Fruit fly (Drosophila melanogaster) whole organism, embryonic: ENCODE measurements around the gene CG10702.

Experiments used
- ATbp ChIP-seq: fragments of 200-800 bp; sonication (Bioruptor generic); optimal IDR thresholded peaks from 2 replicates; lab custom pipeline; 2017; ENCODE audit warnings: missing biosample characterization, mild to moderate bottlenecking, missing genetic modification characterization, missing genetic modification reagents
- Adf1 ChIP-seq: fragments of 200-800 bp; sonication (Bioruptor generic); IDR thresholded peaks from 2 replicates; pipeline ENCODE4 v1.3.6; 2022; ENCODE audit warnings: missing biosample characterization, missing genetic modification characterization
- CG10147 ChIP-seq: fragments of 200-800 bp; sonication (Bioruptor generic); optimal IDR thresholded peaks from 2 replicates; lab custom pipeline; 2019; ENCODE audit warnings: missing biosample characterization, mild to moderate bottlenecking, missing genetic modification characterization, moderate library complexity
- CG11456 ChIP-seq: fragments of 200-800 bp; sonication (Bioruptor generic); IDR thresholded peaks from 3 replicates; pipeline ENCODE4 v1.3.6; 2022; ENCODE audit warnings: missing biosample characterization, missing genetic modification characterization
- CG12071 ChIP-seq: fragments of 200-800 bp; sonication (Bioruptor generic); optimal IDR thresholded peaks from 3 replicates; lab custom pipeline; 2018; ENCODE audit warnings: missing biosample characterization, mild to moderate bottlenecking, missing genetic modification characterization
- CG14441 ChIP-seq: fragments of 200-800 bp; sonication (Bioruptor generic); IDR thresholded peaks from 2 replicates; pipeline ENCODE4 v1.3.6; 2022; ENCODE audit warnings: missing biosample characterization, missing genetic modification characterization
- CG14860 ChIP-seq: fragments of 200-800 bp; sonication (Bioruptor generic); IDR thresholded peaks from 3 replicates; pipeline ENCODE4 v1.3.6; 2022; ENCODE audit warnings: missing biosample characterization, missing genetic modification characterization; ENCODE audit not compliant: partially characterized antibody
- CG1603 ChIP-seq: fragments of 200-800 bp; sonication (Bioruptor generic); optimal IDR thresholded peaks from 2 replicates; lab custom pipeline; 2019; ENCODE audit warnings: missing biosample characterization, mild to moderate bottlenecking, missing genetic modification characterization, moderate library complexity
- CG16779 ChIP-seq: fragments of 200-800 bp; sonication (Bioruptor generic); IDR thresholded peaks from 2 replicates; pipeline ENCODE4 v1.3.6; 2022; ENCODE audit warnings: missing biosample characterization, missing genetic modification characterization
- CG17912 ChIP-seq: fragments of 200-800 bp; sonication (Bioruptor generic); optimal IDR thresholded peaks from 2 replicates; lab custom pipeline; 2018; ENCODE audit warnings: missing biosample characterization, mild to moderate bottlenecking, missing genetic modification characterization
- CG2199 ChIP-seq: fragments of 200-800 bp; sonication (Bioruptor generic); IDR thresholded peaks from 3 replicates; pipeline ENCODE4 v1.3.6; 2022; ENCODE audit warnings: missing biosample characterization, missing genetic modification characterization
- CG30403 ChIP-seq: fragments of 200-800 bp; sonication (Bioruptor generic); optimal IDR thresholded peaks from 3 replicates; lab custom pipeline; 2016; ENCODE audit warnings: missing biosample characterization, missing genetic modification characterization
- CG34224 ChIP-seq: fragments of 200-800 bp; sonication (Bioruptor generic); IDR thresholded peaks from 3 replicates; pipeline ENCODE4 v1.3.6; 2022; ENCODE audit warnings: missing biosample characterization, missing genetic modification characterization; ENCODE audit not compliant: partially characterized antibody
- CG34422 ChIP-seq: fragments of 200-800 bp; sonication (Bioruptor generic); IDR thresholded peaks from 3 replicates; pipeline ENCODE4 v1.3.6; 2022; ENCODE audit warnings: missing biosample characterization, missing genetic modification characterization
- CG6813 ChIP-seq: fragments of 200-800 bp; sonication (Bioruptor generic); optimal IDR thresholded peaks from 2 replicates; lab custom pipeline; 2017; ENCODE audit warnings: missing biosample characterization, missing genetic modification characterization, mild to moderate bottlenecking, moderate library complexity, missing genetic modification reagents
- CG8944 ChIP-seq: fragments of 200-800 bp; sonication (Bioruptor generic); optimal IDR thresholded peaks from 3 replicates; lab custom pipeline; 2016; ENCODE audit warnings: missing biosample characterization, missing genetic modification characterization
- CG9609 ChIP-seq: fragments of 200-800 bp; sonication (Bioruptor generic); optimal IDR thresholded peaks from 3 replicates; lab custom pipeline; 2016; ENCODE audit warnings: missing biosample characterization, missing genetic modification characterization
- D19B ChIP-seq: fragments of 200-800 bp; sonication (Bioruptor generic); optimal IDR thresholded peaks from 2 replicates; lab custom pipeline; 2017; ENCODE audit warnings: missing biosample characterization, mild to moderate bottlenecking, missing genetic modification characterization
- Doc2 ChIP-seq: fragments of 200-800 bp; sonication (Bioruptor generic); IDR thresholded peaks from 2 replicates; pipeline ENCODE4 v1.3.6; 2022; ENCODE audit warnings: missing biosample characterization, missing genetic modification characterization
- Dref ChIP-seq: fragments of 200-800 bp; sonication (Bioruptor generic); IDR thresholded peaks from 2 replicates; pipeline ENCODE4 v1.3.6; 2022; ENCODE audit warnings: missing biosample characterization, missing genetic modification characterization
- Fer2 ChIP-seq: fragments of 200-800 bp; sonication (Bioruptor generic); optimal IDR thresholded peaks from 2 replicates; lab custom pipeline; 2018; ENCODE audit warnings: missing biosample characterization, mild to moderate bottlenecking, missing genetic modification characterization, moderate library complexity
- HLHmδ ChIP-seq: fragments of 200-800 bp; sonication (Bioruptor generic); optimal IDR thresholded peaks from 2 replicates; lab custom pipeline; 2018; ENCODE audit warnings: missing biosample characterization, mild to moderate bottlenecking, missing genetic modification characterization, moderate library complexity
- Hand ChIP-seq: fragments of 200-800 bp; sonication (Bioruptor generic); optimal IDR thresholded peaks from 2 replicates; lab custom pipeline; 2017; ENCODE audit warnings: mild to moderate bottlenecking, missing biosample characterization, missing genetic modification reagents, missing genetic modification characterization
- Lpt ChIP-seq: fragments of >200 bp; optimal IDR thresholded peaks from 2 replicates; lab custom pipeline; 2018; ENCODE audit warnings: missing biosample characterization, missing genetic modification characterization
- Med ChIP-seq: fragments of 200-800 bp; sonication (Bioruptor generic); peaks from one replicate; lab custom pipeline; 2016; ENCODE audit warnings: missing biosample characterization, missing genetic modification characterization, mild to moderate bottlenecking, inconsistent platforms, moderate library complexity
- NC2α ChIP-seq: fragments of 200-800 bp; sonication (Bioruptor generic); optimal IDR thresholded peaks from 2 replicates; lab custom pipeline; 2016; ENCODE audit warnings: missing biosample characterization, missing genetic modification characterization
- NC2β ChIP-seq: fragments of 200-800 bp; sonication (Bioruptor generic); optimal IDR thresholded peaks from 2 replicates; lab custom pipeline; 2016; ENCODE audit warnings: missing biosample characterization, missing genetic modification characterization
- Ravus ChIP-seq: fragments of 200-800 bp; sonication (Bioruptor generic); IDR thresholded peaks from 2 replicates; pipeline ENCODE4 v1.3.6; 2022; ENCODE audit warnings: missing biosample characterization, missing genetic modification characterization
- Rx ChIP-seq: fragments of 200-800 bp; sonication (Bioruptor generic); IDR thresholded peaks from 2 replicates; pipeline ENCODE4 v1.3.6; 2022; ENCODE audit warnings: missing biosample characterization, missing genetic modification characterization
- Stat92E ChIP-seq, 3 experiments: fragments of >200 bp in 2 of 3; fragments of 200-800 bp in 1 of 3; sonication (Bioruptor generic) in 1 of 3; optimal IDR thresholded peaks; 2 replicates each; lab custom pipeline; 2017 to 2019; ENCODE audit warnings: missing biosample characterization in 3 of 3, missing genetic modification characterization in 3 of 3, mild to moderate bottlenecking in 1 of 3, moderate library complexity in 1 of 3
- TFAM ChIP-seq: fragments of 200-800 bp; sonication (Bioruptor generic); optimal IDR thresholded peaks from 2 replicates; lab custom pipeline; 2017; ENCODE audit warnings: missing biosample characterization, missing genetic modification characterization, inconsistent platforms
- Tbp ChIP-seq: fragments of >200 bp; optimal IDR thresholded peaks from 2 replicates; lab custom pipeline; 2018; ENCODE audit warnings: missing biosample characterization, missing genetic modification characterization
- bcd ChIP-seq: fragments of 200-800 bp; sonication (Bioruptor generic); optimal IDR thresholded peaks from 2 replicates; lab custom pipeline; 2017; ENCODE audit warnings: missing biosample characterization, mild to moderate bottlenecking, missing genetic modification characterization
- chn ChIP-seq: fragments of 200-800 bp; sonication (Bioruptor generic); optimal IDR thresholded peaks from 2 replicates; lab custom pipeline; 2016; ENCODE audit warnings: missing biosample characterization, missing genetic modification characterization
- dmrt99B ChIP-seq: fragments of 200-800 bp; sonication (Bioruptor generic); optimal IDR thresholded peaks from 2 replicates; lab custom pipeline; 2018; ENCODE audit warnings: missing biosample characterization, mild to moderate bottlenecking, missing genetic modification characterization, moderate library complexity
- dysf ChIP-seq: fragments of 200-800 bp; sonication (Bioruptor generic); IDR thresholded peaks from 3 replicates; pipeline ENCODE4 v1.3.6; 2022; ENCODE audit warnings: missing biosample characterization, missing genetic modification characterization
- fd96Cb ChIP-seq: fragments of 200-800 bp; sonication (Bioruptor generic); optimal IDR thresholded peaks from 2 replicates; lab custom pipeline; 2018; ENCODE audit warnings: missing biosample characterization, mild to moderate bottlenecking, missing genetic modification characterization, moderate library complexity
- gem ChIP-seq: fragments of 200-800 bp; sonication (Bioruptor generic); optimal IDR thresholded peaks from 2 replicates; lab custom pipeline; 2019; ENCODE audit warnings: missing biosample characterization, mild to moderate bottlenecking, missing genetic modification characterization, moderate library complexity
- hbn ChIP-seq: fragments of 200-800 bp; sonication (Bioruptor generic); IDR thresholded peaks from 2 replicates; pipeline ENCODE4 v1.3.6; 2022; ENCODE audit warnings: missing biosample characterization, missing genetic modification characterization; ENCODE audit not compliant: partially characterized antibody
- hkb ChIP-seq, 2 experiments: fragments of 200-800 bp in 1 of 2; fragments of >200 bp in 1 of 2; sonication (Bioruptor generic) in 1 of 2; IDR thresholded peaks in 1 of 2; optimal IDR thresholded peaks in 1 of 2; 2 replicates each; pipeline versions ENCODE4 v1.3.6 to Lab custom; 2017 to 2022; ENCODE audit warnings: missing biosample characterization in 1 of 2, missing genetic modification characterization in 1 of 2
- lab ChIP-seq: fragments of 200-800 bp; sonication (Bioruptor generic); optimal IDR thresholded peaks from 3 replicates; lab custom pipeline; 2017; ENCODE audit warnings: missing biosample characterization, missing genetic modification characterization, mild to moderate bottlenecking, moderate library complexity, missing genetic modification reagents
- maf-S ChIP-seq: fragments of 200-800 bp; sonication (Bioruptor generic); optimal IDR thresholded peaks from 2 replicates; lab custom pipeline; 2016; ENCODE audit warnings: missing biosample characterization, missing genetic modification characterization
- psq ChIP-seq: fragments of 200-800 bp; sonication (Bioruptor generic); optimal IDR thresholded peaks from 2 replicates; lab custom pipeline; 2017; ENCODE audit warnings: missing biosample characterization, missing genetic modification characterization
- tap ChIP-seq: fragments of 200-800 bp; optimal IDR thresholded peaks from 3 replicates; lab custom pipeline; 2019; ENCODE audit warnings: missing biosample characterization, mild to moderate bottlenecking, missing genetic modification characterization, moderate library complexity
- tio ChIP-seq: fragments of 200-800 bp; sonication (Bioruptor generic); optimal IDR thresholded peaks from 2 replicates; lab custom pipeline; 2017; ENCODE audit warnings: missing biosample characterization, missing genetic modification characterization, inconsistent platforms
- tll ChIP-seq, 2 experiments: fragments of 200-800 bp in 1 of 2; fragments of >200 bp in 1 of 2; sonication (Bioruptor generic) in 1 of 2; optimal IDR thresholded peaks; 2 replicates each; lab custom pipeline; 2017 to 2019; ENCODE audit warnings: missing biosample characterization in 2 of 2, missing genetic modification characterization in 2 of 2, mild to moderate bottlenecking in 1 of 2, moderate library complexity in 1 of 2
- twi ChIP-seq: fragments of 200-800 bp; optimal IDR thresholded peaks from 2 replicates; lab custom pipeline; 2019; ENCODE audit warnings: missing biosample characterization, mild to moderate bottlenecking, missing genetic modification characterization, moderate library complexity

The CG10702 gene

DNA sequence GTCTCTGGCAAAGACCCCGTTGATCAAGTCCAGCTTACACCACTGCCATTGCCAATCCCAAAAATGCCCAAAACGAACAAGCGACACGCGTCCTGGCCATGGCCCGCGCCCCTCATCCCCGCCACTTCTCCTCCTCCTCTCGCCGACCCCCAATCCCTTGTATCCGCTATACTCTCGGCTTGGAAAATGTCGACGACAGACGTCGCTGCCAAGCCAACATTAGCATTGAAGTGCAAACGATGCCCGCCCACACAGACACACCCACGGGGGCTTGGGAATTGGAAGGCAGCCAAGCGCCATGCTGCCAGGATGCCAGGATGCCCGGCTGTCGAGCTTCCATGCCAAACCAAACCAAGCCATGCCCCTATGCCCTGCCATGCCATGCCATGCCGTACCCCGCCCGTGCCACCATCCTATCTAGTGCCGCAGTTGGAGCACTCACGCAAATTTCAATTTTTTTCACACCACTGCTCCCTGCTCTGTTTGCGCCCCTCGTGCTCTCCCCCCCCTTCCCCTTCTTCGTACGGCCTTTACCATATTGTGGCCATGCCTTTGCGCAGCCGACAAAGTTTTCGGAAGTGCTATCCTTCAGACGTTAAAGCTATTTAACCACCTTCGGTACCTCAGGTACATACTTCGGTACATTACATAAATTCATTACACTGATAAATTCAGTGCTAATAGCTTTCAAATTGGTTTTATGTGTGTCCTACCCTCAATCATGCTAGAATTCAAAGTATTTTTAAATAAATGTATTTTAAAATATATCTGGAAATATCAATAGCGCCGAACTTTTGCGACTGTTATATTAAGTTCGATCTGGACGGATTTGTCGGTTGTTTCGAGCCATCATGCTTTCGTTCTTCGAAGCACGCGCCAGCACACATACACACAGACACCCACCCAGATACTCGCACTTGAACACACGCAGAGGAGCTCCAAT, 48.1 kb downstream of the CG10702 start (continued):
- TF ChIP-seq CG1603 (tag; lab: Kevin White, UChicago) (peak; percentile 53), CG11456 (GFP tag; lab: Robert Waterston, UW) (peak; percentile 65), gem (tag; lab: Kevin White, UChicago) (peak; percentile 90), HLHmδ (GFP tag; lab: Kevin White, UChicago) (no peak), Stat92E (GFP tag; optimal IDR thresholded peaks at IDR 0.05; lab: Kevin White, UChicago) (peak in 1 of 3 experiments; percentile 19), Doc2 (GFP tag; lab: Robert Waterston, UW) (no peak), tap (tag; lab: Kevin White, UChicago) (peak; percentile 64), CG2199 (GFP tag; lab: Robert Waterston, UW) (0 out of 3 replicates have a peak, but pooled peaks have one; percentile 43), NC2β (no peak), bcd (peak; percentile 70), Med (GFP tag; lab: Kevin White, UChicago) (peak; percentile 73), D19B (GFP tag; lab: Kevin White, UChicago) (peak; percentile 52), ATbp (GFP tag; lab: Kevin White, UChicago) (peak; percentile 82), Rx (GFP tag; lab: Robert Waterston, UW) (no peak), twi (tag; lab: Kevin White, UChicago) (peak; percentile 80), hkb (optimal IDR thresholded peaks at IDR 0.05; lab: Kevin White, UChicago) (no peak), hkb (GFP tag; IDR thresholded peaks at IDR 0.05; lab: Robert Waterston, UW) (peak; percentile 70), CG9609 (GFP tag; lab: Kevin White, UChicago) (no peak), lab (GFP tag; lab: Kevin White, UChicago) (peak; percentile 83), CG10147 (GFP tag; lab: Kevin White, UChicago) (peak; percentile 86), CG12071 (GFP tag; lab: Kevin White, UChicago) (peak; percentile 56), CG34422 (0 out of 3 replicates have a peak, but pooled peaks have one; percentile 22), CG6813 (GFP tag; lab: Kevin White, UChicago) (peak; percentile 57), hbn (GFP tag; lab: Robert Waterston, UW) (no peak), dysf (peak; percentile 87), Lpt (GFP tag; lab: Kevin White, UChicago) (no peak), Tbp (GFP tag; lab: Kevin White, UChicago) (no peak), CG14860 (no peak), NC2α (no peak), CG17912 (GFP tag; lab: Kevin White, UChicago) (no peak), Fer2 (tag; lab: Kevin White, UChicago) (peak; percentile 41), Ravus (GFP tag; lab: Robert Waterston, UW) (no peak), chn (GFP tag; lab: Kevin White, UChicago) (peak; percentile 49), fd96Cb (peak; percentile 73), dmrt99B (tag; lab: Kevin White, UChicago) (peak; percentile 85), CG16779 (no peak), tio (GFP tag; lab: Kevin White, UChicago) (peak; percentile 67), CG30403 (GFP tag; lab: Kevin White, UChicago) (peak; percentile 80), Dref (no peak), psq (GFP tag; lab: Kevin White, UChicago) (no peak), CG8944 (no peak), TFAM (GFP tag; lab: Kevin White, UChicago) (no peak), CG34224 (GFP tag; lab: Robert Waterston, UW) (no peak), tll (GFP tag; optimal IDR thresholded peaks at IDR 0.05; lab: Kevin White, UChicago) (no peak), CG14441 (GFP tag; lab: Robert Waterston, UW) (no peak), Adf1 (GFP tag; lab: Robert Waterston, UW) (peak; percentile 44; the same call in 1 of the 2 replicates), maf-S (GFP tag; lab: Kevin White, UChicago) (no peak), Hand (GFP tag; lab: Kevin White, UChicago) (peak; percentile 91)
